Worm (Caenorhabditis elegans) whole organism, L4/young adult: Measurements from ENCODE around the gene C04E7.5.
A peak's percentile ranks its signal among the peaks of the same experiment; 100 is the strongest.

Experiments
- W03F9.2 ChIP-seq: fragments of 150-350 bp; optimal IDR thresholded peaks from 2 replicates; lab custom pipeline; 2014; ENCODE audit warnings: missing biosample characterization, missing genetic modification characterization
- dao-5 ChIP-seq: sonication (generic microtip); optimal IDR thresholded peaks from 2 replicates; lab custom pipeline; 2016; ENCODE audit warnings: missing genotype, missing genetic modification characterization, moderate library complexity, missing compliant biosample characterization
- him-1 ChIP-seq: sonication (generic microtip); optimal IDR thresholded peaks from 2 replicates; lab custom pipeline; 2016; ENCODE audit warnings: missing genotype, missing genetic modification reagents, missing genetic modification characterization, missing compliant biosample characterization

C04E7.5 gene

ce11 chrX:371761-372285 lies 11.2 kb downstream of the C04E7.5 start, which contains the start of gene nrde-3:
TSS of gene nrde-3 (plus strand) at chrX:372235.
- TF ChIP-seq W03F9.2 (tag; lab: Kevin White, UChicago) (no peak), him-1 (no peak), dao-5 (tag; lab: Kevin White, UChicago) (no peak)

DNA sequence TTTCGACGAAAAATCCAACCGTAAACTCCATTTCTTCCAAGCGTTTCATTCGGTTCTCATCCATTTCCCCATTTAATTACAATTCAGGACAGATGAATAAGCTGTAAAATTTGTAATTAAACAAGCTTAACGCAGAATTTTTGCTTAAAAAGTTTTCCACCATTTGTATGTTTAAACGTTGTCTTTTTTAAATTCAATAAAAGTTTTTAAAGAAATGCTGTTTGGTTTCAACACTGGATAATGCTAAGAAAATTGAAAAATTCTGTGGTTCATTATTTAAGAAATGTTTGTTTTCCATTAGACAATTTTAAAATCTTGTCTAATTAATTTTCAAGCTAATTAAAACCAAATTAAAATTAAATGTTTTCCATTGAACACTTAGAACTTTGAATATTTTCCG lies 19.9 kb downstream of the C04E7.5 start, which contains the start of gene R04A9.3:
R04A9.3 (minus strand) TSS at position 101 of the 400 bp plus-strand sequence.
- no peak for TF ChIP-seq him-1
- no peak for TF ChIP-seq W03F9.2 (tag; lab: Kevin White, UChicago)
- TF ChIP-seq dao-5 (tag; lab: Kevin White, UChicago), result no peak

- TF ChIP-seq him-1 (no peak), W03F9.2 (tag; lab: Kevin White, UChicago) (no peak), dao-5 (tag; lab: Kevin White, UChicago) (no peak)
Observed at ce11 chrX:381029-381428, 20.4 kb downstream of the C04E7.5 start.

- TF ChIP-seq him-1 (no peak), W03F9.2 (tag; lab: Kevin White, UChicago) (no peak), dao-5 (tag; lab: Kevin White, UChicago) (no peak)
Observed at ce11 chrX:382692-383091, 22.1 kb downstream of the C04E7.5 start, which contains the start of gene ife-2. TSS of gene ife-2 (minus strand) at chrX:382709.

DNA sequence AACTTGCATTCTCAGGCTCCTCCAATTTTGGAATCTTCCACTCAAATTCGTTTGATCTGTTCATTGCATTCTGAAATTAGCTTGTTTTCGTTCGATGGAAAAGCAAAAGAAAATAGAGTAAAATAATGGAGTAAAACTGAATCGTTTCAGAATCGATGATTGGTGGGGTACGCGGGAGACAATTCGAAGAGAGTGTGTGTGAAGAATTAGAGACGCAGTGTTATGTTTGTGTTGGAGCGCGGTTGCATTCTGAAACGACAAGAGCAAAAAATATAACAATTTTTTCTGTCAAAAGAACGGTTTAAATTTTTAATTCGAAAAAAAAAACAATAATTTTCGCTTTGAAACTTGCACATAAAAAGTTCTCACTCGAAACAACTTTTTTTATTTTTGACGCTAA lies 28.1 kb downstream of the C04E7.5 start, which contains the start of gene ceh-93:
ceh-93 (minus strand) TSS at position 70 of the 400 bp plus-strand sequence.
- TF ChIP-seq W03F9.2 (tag; lab: Kevin White, UChicago), result no peak
- TF ChIP-seq him-1, result no peak
- TF ChIP-seq dao-5 (tag; lab: Kevin White, UChicago), result no peak

DNA sequence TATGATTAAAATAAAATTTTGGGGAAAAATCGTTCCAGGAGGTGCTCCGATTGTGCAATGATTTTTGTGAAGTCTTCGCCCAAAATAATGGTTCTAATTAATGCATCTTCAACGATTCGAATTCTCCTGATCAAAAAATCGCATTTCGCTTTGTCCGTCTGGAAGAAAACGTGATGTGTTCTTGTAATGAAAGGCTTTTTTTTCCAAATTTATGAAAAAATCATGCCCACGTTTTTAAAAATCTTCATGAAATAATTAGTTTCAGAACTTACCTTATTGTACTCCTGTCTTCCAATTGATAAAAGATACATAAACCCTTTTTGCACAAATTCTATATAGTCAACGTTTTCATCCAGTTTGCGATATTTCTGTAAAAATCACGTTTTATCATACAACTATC lies 29.0 kb downstream of the C04E7.5 start:
- TF ChIP-seq W03F9.2 (tag; lab: Kevin White, UChicago) (no peak), dao-5 (tag; lab: Kevin White, UChicago) (no peak), him-1 (no peak)

DNA sequence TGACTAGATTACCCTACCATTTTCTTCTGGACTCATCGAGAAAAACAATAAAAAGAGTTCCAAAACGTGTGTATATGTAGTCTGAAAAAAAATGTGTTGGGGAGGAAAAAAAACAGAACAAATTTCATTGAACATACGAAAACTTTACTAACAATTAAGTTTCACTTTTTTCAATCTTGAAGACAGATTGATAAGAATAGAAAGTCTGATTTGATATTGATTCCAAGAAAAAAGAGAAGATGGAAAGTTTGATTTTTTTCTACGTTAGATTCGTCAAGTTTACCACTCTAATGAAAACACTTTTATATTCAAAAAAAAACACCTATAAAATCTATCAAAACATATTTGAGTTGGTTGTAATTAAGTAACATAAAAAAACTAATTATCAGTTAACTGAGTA lies 29.9 kb downstream of the C04E7.5 start, which contains the start of gene R04A9.9:
R04A9.9 (minus strand) TSS at position 101 of the 400 bp plus-strand sequence.
- TF ChIP-seq him-1 (no peak), dao-5 (tag; lab: Kevin White, UChicago) (no peak)

DNA sequence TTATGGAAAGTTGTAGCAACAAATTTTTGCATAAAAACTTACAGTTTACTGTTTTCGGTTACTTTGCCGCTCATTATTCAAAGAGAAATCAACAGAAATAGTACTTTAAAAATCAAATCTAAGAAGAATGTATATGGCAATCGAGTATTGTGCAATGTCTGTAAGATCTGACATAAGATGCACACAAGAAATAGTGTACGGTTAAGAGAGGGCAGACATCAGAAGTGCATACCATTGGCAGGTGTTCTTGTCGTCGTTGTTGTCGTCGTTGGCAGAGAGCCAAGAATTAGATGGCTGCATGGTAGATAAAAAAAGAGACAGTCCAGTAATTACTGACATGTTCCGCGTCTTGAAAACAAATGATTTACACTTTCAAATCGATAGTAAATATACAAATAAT lies 34.1 kb downstream of the C04E7.5 start, which contains the start of gene R04A9.7:
R04A9.7 (minus strand) TSS at position 184 of the 400 bp plus-strand sequence.
- no peak for TF ChIP-seq him-1
- TF ChIP-seq dao-5 (tag; lab: Kevin White, UChicago), result no peak
- no peak for TF ChIP-seq W03F9.2 (tag; lab: Kevin White, UChicago)

DNA sequence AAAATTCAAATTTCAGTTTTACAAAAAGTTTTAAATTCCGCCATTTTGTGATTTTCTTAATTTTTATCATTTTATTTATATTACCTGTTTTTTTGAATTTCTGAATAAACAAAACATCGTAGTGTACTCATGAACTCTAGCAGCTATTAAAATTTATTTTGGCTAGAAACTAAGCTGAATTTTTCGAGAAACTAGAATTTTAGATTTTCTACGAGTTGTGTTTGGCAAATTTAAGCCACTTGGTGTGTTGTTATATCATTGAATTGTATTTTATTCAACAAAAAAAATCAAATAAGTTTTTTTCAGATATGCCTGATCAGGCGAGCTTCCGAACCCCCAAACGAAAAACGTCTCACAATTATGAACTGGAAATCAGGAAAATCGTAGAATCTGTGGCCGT lies 36.7 kb downstream of the C04E7.5 start, which contains the start of gene R04A9.6:
R04A9.6 (plus strand) TSS at position 301 of the 400 bp plus-strand sequence.
- no peak for TF ChIP-seq dao-5 (tag; lab: Kevin White, UChicago)

ce11 chrX:399535-399934 lies 39.0 kb downstream of the C04E7.5 start:
- TF ChIP-seq him-1 (no peak), dao-5 (tag; lab: Kevin White, UChicago) (no peak), W03F9.2 (tag; lab: Kevin White, UChicago) (no peak)

- TF ChIP-seq him-1, result no peak
- TF ChIP-seq W03F9.2 (tag; lab: Kevin White, UChicago), result no peak
- no peak for TF ChIP-seq dao-5 (tag; lab: Kevin White, UChicago)
Observed at ce11 chrX:402951-403350, 42.4 kb downstream of the C04E7.5 start.

DNA sequence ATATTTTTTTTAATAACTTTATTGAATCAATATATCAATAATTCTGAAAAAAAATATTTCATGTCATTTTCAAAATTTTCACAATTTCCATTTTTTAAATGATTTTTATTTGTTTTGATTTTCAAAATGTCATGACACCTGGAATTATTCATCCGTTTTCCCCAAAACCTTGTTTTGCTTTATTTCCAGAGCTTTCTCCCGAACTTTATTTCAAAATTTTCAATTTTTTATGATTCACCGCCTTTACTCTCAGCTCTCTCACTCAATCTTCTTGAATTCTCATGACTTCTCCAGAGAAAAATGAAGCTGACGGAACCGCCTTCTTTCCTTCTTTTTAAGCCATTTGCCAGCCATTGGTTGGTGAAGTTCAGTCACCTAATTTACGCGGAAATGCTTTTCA lies 44.0 kb downstream of the C04E7.5 start, which contains the start of gene R04A9.1:
R04A9.1 (plus strand) TSS at position 301 of the 400 bp plus-strand sequence.
- TF ChIP-seq W03F9.2 (tag; lab: Kevin White, UChicago) (no peak), him-1 (no peak), dao-5 (tag; lab: Kevin White, UChicago) (no peak)

DNA sequence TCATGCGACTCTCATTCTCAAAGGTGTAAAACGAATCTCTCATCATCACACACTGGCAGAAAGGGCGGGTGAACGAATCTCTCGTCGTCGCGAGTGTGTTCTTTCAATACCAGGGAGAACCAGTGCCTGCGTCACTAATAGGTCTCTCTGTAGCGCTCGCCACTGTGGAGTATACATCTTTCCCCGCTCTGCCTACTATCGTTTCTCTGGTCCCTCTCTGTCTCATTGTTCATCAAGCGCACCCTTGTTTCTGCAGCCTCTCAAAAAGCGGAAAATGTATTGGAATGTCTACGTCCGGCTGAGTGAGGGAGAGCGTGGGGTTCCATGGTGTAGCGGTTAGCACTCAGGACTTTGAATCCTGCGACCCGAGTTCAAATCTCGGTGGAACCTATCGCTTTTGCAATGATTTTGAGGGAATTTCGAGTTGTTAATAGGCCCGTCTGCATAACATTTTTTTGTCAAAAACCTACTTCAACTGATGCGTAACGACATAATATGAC lies 49.5 kb downstream of the C04E7.5 start:
- TF ChIP-seq W03F9.2 (tag; lab: Kevin White, UChicago), result peak; percentile 68
- TF ChIP-seq him-1, result peak; percentile 92
- peak; percentile 79 for TF ChIP-seq dao-5 (tag; lab: Kevin White, UChicago)
